Fruit fly (Drosophila melanogaster): Measurements from ENCODE around the gene CG31687.
"Not testable (repeated sequence)": the region's sequence is repeated elsewhere in the genome, so short reads cannot be mapped to it uniquely, and the experiment has no call there.

Gene CG31687

DNA sequence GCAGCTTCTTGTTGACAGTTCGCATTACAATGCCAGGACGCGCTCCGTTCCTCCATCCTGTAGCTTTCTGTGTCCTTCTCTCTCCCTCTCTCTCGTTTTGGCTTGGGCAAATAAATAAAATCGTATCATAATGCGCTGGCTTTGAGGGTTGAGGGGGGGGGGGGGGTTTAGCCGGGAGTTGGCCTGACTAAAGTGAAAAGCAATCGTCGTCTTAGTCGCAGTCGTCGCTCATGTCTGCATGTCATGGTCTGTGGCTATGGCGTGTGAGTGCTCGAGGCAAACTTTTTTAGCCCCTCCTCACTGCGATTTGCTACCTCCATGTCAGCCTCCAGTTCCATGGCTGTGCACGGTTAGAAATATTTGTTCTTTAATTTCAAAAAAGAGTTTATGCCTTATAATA lies 15.2 kb upstream of the CG31687 start:
- TF ChIP-seq CG17801 (GFP tag; optimal IDR thresholded peaks at IDR 0.05; ENCODE audit: partially characterized antibody), result no peak

DNA sequence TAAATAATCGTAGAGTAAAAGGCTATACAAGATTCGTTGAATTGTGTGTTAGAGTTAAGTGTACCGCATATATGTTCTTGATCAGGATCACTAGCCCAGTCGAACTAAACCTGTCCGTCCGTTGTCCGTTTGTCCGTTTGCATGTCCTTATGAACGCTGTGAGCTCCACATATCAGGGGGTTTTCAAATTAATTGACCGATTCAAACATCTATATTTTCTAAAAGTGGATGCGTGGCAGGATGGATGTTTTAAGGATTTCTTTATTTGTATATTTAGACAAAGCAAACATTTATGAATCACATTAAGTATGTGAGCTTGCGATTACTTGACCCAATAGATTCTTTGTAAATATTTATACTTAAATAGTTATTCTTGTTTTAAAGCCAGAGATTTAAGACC lies 14.8 kb upstream of the CG31687 start:
- no peak for TF ChIP-seq CG17801 (GFP tag; optimal IDR thresholded peaks at IDR 0.05; ENCODE audit: partially characterized antibody)

DNA sequence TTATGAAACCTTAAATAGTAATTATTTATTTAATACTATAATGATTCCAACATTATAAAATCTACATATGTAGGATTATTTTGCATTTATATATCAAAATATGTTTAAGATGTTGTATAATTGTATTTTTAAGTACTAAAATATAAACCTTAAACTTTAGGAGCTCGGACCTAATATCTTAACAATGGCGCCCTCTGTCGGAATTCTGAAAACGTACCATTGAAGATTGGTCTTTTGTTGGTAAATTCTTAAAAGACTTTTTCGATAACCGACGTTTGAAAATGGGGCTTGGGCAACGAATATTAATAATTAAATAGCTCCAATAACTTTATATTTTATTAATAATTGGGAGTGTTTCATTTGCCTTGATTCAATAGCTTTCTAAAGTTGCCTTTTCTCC lies 12.2 kb upstream of the CG31687 start:
- TF ChIP-seq CG17801 (GFP tag; optimal IDR thresholded peaks at IDR 0.05; ENCODE audit: partially characterized antibody), result no peak

DNA sequence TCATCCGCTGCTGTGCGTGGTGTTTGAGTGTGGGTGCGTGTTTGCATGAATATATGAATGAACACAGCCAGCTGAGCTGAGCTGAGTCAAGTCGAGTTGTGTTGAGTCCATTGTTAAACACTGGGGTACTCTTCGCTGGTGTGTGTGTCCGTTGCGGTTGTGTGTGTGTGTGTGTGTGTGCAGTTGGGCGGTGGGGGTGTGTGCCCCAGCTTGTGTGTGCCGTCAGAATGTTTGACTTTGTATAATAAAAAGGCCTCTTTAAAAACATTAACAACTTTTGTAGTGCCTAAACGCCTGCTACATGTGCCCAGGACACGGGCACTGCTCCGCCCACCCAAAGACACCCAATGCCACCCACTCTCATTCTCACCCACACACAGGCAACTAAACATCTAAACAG lies 11.6 kb upstream of the CG31687 start:
- no peak for TF ChIP-seq CG17801 (GFP tag; optimal IDR thresholded peaks at IDR 0.05; ENCODE audit: partially characterized antibody)

DNA sequence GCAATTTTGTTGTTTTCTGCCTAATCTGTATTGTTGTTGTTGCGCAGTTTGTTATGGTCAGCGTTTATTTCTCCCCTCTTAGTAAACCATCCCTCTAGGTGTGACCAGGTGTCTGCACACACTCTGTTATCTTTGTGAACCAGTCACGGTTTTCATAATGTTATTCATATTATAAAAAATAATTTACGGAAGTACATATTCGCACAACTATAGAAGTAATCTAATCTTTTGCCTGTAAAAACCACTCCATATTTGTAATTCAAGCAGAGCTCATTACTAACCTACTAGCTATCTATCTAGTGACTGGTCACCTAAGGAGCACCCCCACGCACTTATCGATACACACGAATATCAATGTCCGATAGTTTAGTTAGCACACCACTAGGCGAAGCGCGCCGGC lies 8.9 kb downstream of the CG31687 start, which contains the start of the genes CG18858 and Cdc23:
CG18858 (minus strand) TSS at position 101 of the 400 bp plus-strand sequence.
Cdc23 (plus strand) TSS at position 368 of the 400 bp plus-strand sequence.
- TF ChIP-seq CG17801 (GFP tag; optimal IDR thresholded peaks at IDR 0.05; ENCODE audit: partially characterized antibody), result not testable (repeated sequence)

DNA sequence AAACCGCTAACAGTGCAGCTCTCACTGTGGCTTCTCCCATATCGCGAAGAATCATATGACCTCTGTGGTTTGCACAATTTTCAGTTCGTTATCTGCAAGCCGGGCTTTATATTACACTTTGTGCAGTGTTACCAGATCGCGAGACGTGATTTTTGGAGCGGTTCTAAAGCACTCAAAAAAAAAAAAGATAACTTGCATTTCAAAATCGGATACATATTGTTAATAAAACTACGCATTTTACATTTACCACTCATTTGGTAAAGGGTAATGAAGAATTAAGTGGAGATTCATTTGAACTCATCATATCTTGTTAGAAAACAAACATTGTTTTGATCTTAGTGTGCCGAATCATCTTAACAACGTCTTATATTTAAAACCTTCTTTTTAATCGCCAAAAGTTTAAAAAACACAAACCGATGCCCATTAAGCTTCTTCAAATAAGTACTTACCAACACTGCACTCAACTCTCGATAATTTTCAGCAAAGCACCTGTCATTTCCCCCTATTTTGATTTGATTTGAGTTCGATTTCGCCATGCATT lies 13.4 kb downstream of the CG31687 start, which contains the start of gene CG2493:
CG2493 (minus strand) TSS at position 129 of the 541 bp plus-strand sequence.
- no peak for TF ChIP-seq CG17801 (GFP tag; optimal IDR thresholded peaks at IDR 0.05; ENCODE audit: partially characterized antibody)

DNA sequence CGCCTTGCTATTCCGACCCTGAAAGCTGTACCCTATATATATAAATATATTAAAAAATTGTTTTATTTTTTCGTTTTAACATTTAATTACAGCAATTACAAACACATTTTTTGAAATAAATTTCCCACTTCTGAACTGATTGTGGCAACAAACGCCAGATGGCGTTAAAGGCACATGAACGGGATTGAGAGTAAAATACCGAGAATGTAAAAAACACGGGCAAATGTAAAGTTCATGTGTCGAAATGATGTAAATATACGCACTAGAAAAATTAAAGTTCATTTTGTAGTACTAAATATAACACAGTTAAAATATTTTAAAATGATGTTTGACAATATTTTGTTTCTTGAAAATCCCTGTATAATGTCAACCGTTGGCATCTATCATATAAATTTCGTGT lies 14.4 kb downstream of the CG31687 start:
- no peak for TF ChIP-seq CG17801 (GFP tag; optimal IDR thresholded peaks at IDR 0.05; ENCODE audit: partially characterized antibody)

DNA sequence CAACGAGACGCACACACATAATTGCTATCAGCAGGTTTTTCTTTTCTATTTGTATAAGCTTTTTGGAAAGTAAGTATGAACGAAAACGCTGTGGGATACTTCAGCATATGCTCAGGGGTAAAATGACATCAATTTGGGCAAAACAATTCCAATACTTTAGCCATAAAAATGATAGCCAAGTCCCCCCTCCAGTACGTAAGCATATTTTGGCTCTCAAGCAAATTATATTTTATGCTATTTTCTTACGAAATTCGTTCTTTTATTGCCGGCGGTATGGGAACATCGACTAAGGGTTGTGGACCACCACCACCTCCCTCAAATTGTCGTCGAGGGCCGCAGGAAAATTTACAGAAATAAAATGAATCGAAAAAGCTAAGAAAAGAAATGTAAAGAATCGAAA lies 23.3 kb downstream of the CG31687 start, which contains the start of gene CG43233:
CG43233 (minus strand) TSS at position 101 of the 400 bp plus-strand sequence.
- TF ChIP-seq CG17801 (GFP tag; optimal IDR thresholded peaks at IDR 0.05; ENCODE audit: partially characterized antibody), result no peak

DNA sequence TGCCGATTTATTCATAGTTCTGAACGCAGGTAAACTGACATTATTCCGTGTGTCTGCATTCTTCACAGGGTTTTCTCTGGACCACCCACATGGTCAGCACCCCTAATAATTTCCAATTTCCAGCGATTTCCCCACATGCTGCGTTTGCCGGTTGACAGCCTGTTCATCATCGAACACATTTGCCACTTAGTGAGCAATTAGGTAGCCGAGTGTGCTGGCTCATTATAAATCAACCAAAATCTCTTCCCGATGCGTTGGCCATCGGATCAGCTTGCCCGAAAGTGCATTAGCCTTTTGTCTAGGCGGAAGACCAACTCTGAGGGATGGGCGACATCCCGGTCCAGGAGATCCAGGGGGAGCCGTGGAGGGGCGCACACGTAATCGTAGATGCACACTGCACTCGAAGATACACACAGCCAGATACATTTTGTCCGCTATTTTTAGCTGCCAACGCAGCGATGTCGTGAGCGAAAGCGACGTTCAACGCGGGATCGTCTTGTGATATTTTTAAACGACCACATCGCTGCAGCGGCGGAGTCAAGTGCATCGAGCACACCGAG lies 26.8 kb downstream of the CG31687 start:
- no peak for TF ChIP-seq CG17801 (GFP tag; optimal IDR thresholded peaks at IDR 0.05; ENCODE audit: partially characterized antibody)

DNA sequence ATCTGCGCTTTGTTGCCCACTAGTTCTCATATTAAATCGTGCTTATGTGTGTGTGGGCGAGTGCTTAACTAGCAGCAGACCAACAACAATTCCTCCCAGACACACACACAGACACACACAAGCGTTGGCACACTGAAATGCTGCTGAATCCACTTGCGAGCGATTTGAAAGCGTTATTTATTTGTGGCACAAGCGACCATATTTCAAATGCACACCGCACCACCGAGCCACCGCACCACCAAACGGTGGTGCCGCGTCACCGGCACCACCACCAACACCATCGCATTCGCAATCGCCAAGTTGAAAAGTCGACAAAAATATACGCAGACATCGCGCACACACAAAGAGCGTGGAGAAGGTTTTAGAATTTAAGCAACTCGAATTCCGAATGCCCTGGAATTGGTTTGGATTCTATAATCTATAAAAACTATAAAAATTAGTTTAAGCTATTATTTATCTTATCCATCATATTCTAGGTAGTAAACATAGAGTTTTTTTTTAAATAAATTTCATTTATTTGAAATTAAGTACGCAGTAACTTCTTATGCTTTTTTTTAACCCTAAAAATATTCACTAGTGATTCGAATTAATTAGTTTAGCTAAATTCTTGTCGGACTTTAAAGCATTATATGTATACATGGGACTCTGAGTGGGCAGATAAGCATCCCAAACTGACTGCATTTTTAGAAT lies 28.7 kb downstream of the CG31687 start:
- no peak for TF ChIP-seq CG17801 (GFP tag; optimal IDR thresholded peaks at IDR 0.05; ENCODE audit: partially characterized antibody)

DNA sequence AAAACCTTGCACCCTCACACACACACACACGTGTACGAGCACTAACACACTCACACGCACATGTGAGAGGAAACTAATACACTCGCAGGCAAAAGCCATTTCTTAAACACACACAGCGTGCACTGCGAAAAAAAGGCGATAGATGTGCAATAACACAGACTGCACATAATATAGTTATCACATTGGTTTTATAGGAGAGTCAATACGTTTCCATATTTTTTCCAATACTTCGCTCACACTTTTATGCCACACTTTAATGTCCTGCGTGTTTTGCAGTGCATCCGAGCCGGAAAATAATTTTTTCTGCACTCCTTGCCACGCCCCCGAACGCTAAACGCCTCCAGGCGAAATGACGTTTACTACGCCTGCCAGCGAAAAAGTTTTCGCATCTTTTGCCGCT lies 29.7 kb downstream of the CG31687 start:
- TF ChIP-seq CG17801 (GFP tag; optimal IDR thresholded peaks at IDR 0.05; ENCODE audit: partially characterized antibody), result no peak

DNA sequence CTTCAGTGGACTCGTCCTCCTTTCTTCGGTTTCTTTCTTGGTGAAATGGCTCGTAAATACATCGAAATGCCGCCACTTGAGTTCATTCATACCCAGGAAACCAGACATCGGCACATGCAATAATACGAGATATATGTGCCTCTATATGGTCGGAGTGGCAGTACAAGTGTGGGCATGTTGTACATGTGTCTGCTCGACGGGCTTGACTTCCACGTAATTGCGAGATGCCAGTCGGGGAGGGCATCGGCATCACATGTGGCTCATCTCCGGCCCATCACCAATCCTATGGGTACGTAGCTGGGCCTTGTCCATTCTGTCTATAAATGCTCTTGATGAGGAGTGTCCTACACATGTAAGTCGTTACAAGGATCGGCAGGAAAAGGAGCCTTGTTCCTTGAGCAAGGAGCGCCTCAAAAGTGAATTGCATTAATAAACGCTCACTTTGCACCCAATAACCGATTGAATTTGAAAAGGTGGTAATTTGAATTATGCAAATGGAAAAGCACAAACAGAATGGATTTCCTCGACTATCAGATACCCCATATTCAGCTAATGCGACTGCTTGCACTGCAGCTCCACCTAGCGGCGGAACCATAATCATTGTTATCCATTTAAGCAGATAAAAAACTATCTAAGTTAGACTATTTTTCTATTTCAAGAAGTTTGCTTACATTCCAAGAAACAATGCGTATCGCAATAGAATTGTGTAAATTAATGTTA lies 31.3 kb downstream of the CG31687 start:
- no peak for TF ChIP-seq CG17801 (GFP tag; optimal IDR thresholded peaks at IDR 0.05; ENCODE audit: partially characterized antibody)

DNA sequence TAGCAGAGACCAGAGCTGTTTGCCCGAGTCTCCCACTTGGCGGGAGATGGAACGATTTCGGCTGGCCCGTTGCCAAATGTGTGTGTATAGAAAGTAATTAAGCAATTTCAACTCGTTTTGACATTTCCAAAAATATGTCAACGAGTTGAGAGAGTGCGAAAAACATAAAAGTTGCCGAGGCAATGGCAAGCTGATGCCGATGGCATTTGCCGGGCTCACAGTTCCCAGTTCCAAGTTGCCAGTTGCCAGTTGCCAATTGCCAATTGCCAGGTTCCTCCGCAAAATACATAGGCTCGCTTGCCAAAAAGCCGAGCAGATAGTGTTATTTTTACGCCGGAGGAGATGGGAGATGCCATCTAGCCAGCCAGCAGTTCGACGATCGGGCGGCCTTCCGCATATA lies 33.6 kb downstream of the CG31687 start:
- no peak for TF ChIP-seq CG17801 (GFP tag; optimal IDR thresholded peaks at IDR 0.05; ENCODE audit: partially characterized antibody)

DNA sequence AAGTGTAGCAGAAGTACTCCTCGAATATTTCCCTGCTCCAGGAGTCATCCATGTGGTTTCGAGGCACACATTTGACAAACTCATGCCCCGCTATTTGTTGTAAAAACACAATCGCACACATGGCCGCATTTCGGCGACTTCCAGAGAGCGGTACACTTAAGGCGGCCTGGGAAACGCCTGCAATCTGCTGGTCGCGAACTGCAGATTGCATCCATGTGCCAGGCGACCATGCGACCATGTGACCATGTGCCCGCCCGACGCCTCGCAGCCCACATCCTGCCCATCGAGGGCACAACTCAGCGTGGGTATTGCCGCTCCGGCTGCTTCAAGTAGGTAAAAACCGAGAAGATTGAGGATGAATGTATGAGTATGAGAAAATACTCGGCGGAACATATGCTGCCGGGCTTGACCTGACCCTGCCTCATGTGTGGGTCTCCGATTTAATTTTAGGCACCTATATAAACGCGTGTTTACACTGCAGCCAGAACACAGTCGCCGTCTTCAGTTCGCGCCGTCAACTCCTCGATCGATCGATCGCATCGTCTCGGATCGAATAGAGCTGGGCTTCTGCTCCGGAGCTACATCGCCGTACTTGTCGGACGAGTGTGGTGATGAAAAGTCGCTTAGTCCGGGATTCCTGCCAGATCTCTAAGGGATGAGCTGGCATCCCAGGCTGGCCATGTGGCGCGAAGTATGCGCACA lies 36.2 kb downstream of the CG31687 start:
- TF ChIP-seq CG17801 (GFP tag; optimal IDR thresholded peaks at IDR 0.05; ENCODE audit: partially characterized antibody), result no peak

DNA sequence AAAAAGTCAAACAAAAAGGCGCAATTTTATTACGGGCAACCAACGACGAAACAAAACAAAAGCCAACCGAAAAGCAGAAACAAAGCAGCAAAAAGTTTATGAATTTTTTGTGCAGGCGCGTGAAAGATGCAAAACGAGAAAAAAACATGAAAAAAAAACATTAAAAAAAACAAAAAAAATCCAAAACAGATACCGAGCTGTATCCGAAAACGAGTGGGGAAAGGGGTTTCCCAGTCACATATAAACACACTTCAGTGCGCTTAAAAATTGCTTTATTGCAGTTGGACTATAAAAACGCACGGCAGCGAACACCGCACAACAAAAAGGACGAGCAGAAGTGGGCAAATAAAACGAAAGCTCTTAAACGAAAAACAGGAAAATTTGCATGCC lies 36.7 kb downstream of the CG31687 start:
- TF ChIP-seq CG17801 (GFP tag; optimal IDR thresholded peaks at IDR 0.05; ENCODE audit: partially characterized antibody), result no peak

Data from ovary, adult (tissue).